Worm (Caenorhabditis elegans) whole organism, L2 larva: ENCODE data around the gene F07F6.4.

Source experiments
- egl-27 ChIP-seq: sonication (generic microtip); optimal IDR thresholded peaks from 3 replicates; lab custom pipeline; 2017; ENCODE audit warnings: missing biosample characterization, missing genetic modification reagents, missing genetic modification characterization
- elt-3 ChIP-seq: sonication (generic microtip); optimal IDR thresholded peaks from 2 replicates; lab custom pipeline; 2017; ENCODE audit warnings: missing biosample characterization, missing genetic modification characterization
- lin-13 ChIP-seq: fragments of 150-350 bp; optimal IDR thresholded peaks from 2 replicates; lab custom pipeline; 2014; ENCODE audit warnings: missing biosample characterization, missing genetic modification reagents, missing genetic modification characterization
- lin-39 ChIP-seq: fragments of 150-350 bp; optimal IDR thresholded peaks from 2 replicates; lab custom pipeline; 2014; ENCODE audit warnings: missing biosample characterization, missing genetic modification reagents, missing genetic modification characterization
- nhr-237 ChIP-seq: fragments of 150-350 bp; optimal IDR thresholded peaks from 2 replicates; lab custom pipeline; 2014; ENCODE audit warnings: missing biosample characterization, missing genetic modification characterization
- peb-1 ChIP-seq: fragments of 150-350 bp; optimal IDR thresholded peaks from 2 replicates; lab custom pipeline; 2014; ENCODE audit warnings: missing biosample characterization, missing genetic modification characterization
- snpc-4 ChIP-seq: fragments of 150-350 bp; optimal IDR thresholded peaks from 2 replicates; lab custom pipeline; 2014; ENCODE audit warnings: missing biosample characterization, missing genetic modification characterization
- unc-39 ChIP-seq: fragments of 150-350 bp; optimal IDR thresholded peaks from 2 replicates; lab custom pipeline; 2014; ENCODE audit warnings: missing biosample characterization, missing genetic modification characterization
- unc-62 ChIP-seq: fragments of 150-350 bp; optimal IDR thresholded peaks from 2 replicates; lab custom pipeline; 2014; ENCODE audit warnings: missing biosample characterization, missing genetic modification reagents, missing genetic modification characterization
- zag-1 ChIP-seq: fragments of 150-350 bp; optimal IDR thresholded peaks from 2 replicates; lab custom pipeline; 2014; ENCODE audit warnings: missing biosample characterization, missing genetic modification characterization
- ztf-11 ChIP-seq: sonication (generic microtip); optimal IDR thresholded peaks from 2 replicates; lab custom pipeline; 2017; ENCODE audit warnings: missing biosample characterization, missing genetic modification characterization

ce11 chrII:5449620-5450019 lies 20.2 kb upstream of the F07F6.4 start:
- TF ChIP-seq peb-1 (tag; lab: Kevin White, UChicago) (no peak), zag-1 (tag; lab: Kevin White, UChicago) (no peak), lin-39 (tag; lab: Kevin White, UChicago) (no peak), nhr-237 (tag; lab: Kevin White, UChicago) (no peak), egl-27 (tag; lab: Kevin White, UChicago) (no peak), unc-62 (GFP tag; lab: Kevin White, UChicago) (no peak), lin-13 (GFP tag; lab: Kevin White, UChicago) (no peak), snpc-4 (tag; lab: Kevin White, UChicago) (no peak), elt-3 (tag; lab: Kevin White, UChicago) (no peak), unc-39 (no peak), ztf-11 (no peak)
